Fruit fly (Drosophila melanogaster) ovary, adult (tissue): ENCODE results near the gene ZnT77C.

Source experiments
- CG17801 ChIP-seq: fragments of 200-800 bp; optimal IDR thresholded peaks from 2 replicates; lab custom pipeline; 2019; ENCODE audit warnings: missing biosample characterization, mild to moderate bottlenecking, missing genetic modification characterization, moderate library complexity; ENCODE audit not compliant: partially characterized antibody

Gene ZnT77C

dm6 chr3L:20441632-20442469 is 52.9 kb downstream of the ZnT77C start, which contains the start of gene CG5910:
TSS of gene CG5910 (plus strand) at chr3L:20442419.
- TF ChIP-seq CG17801 (GFP tag; lab: Kevin White, UChicago) = no peak

- TF ChIP-seq CG17801 (GFP tag; lab: Kevin White, UChicago) = no peak
These were observed 53.8 kb downstream of the ZnT77C start for dm6 chr3L:20440902-20441429.

DNA sequence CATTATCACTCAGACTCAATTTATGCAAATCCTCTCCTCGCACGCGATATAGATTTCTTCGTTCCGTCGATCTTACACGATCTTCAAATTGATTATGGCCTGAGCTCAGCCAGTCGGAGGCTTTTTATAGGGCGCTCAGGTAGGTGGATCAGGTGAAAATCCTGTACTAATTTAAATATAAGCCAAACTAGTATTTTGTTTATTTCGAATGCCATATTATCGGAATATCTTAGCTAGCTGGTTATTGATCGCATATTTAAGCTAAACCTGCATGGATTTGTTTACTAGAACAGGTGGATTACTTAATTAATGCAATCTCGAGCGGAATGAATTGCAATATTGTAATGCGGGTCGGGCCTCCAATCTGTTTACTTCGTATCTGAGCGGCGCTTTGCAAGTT is 54.9 kb downstream of the ZnT77C start, which contains the start of gene Hpd:
TSS of gene Hpd (minus strand) at position 101 of the 400 bp plus-strand sequence.
- TF ChIP-seq CG17801 (GFP tag; lab: Kevin White, UChicago) = no peak

dm6 chr3L:20436069-20436468 is 58.7 kb downstream of the ZnT77C start, which contains the start of the genes mRpL15 and CtIP:
TSS of gene mRpL15 (minus strand) at chr3L:20436209.
TSS of gene CtIP (plus strand) at chr3L:20436250.
- peak; percentile 5 for TF ChIP-seq CG17801 (GFP tag; lab: Kevin White, UChicago)
